Worm (Caenorhabditis elegans) whole organism, late embryonic: ENCODE data around the gene vglu-3.
A peak's percentile ranks its signal among the peaks of the same experiment; 100 is the strongest.

Experiments
- F13H6.1 ChIP-seq: sonication (generic microtip); optimal IDR thresholded peaks from 2 replicates; lab custom pipeline; 2016; ENCODE audit warnings: missing genetic modification characterization, missing compliant biosample characterization
- Y22D7AL.16 ChIP-seq: sonication (generic microtip); optimal IDR thresholded peaks from 2 replicates; lab custom pipeline; 2016; ENCODE audit warnings: missing genetic modification characterization, missing compliant biosample characterization
- ama-1 ChIP-seq: fragments of 150-350 bp; optimal IDR thresholded peaks from 2 replicates; lab custom pipeline; 2014
- ceh-18 ChIP-seq: sonication (generic microtip); optimal IDR thresholded peaks from 2 replicates; lab custom pipeline; 2016; ENCODE audit warnings: missing genetic modification characterization, missing compliant biosample characterization
- ceh-19 ChIP-seq: fragments of 200-800 bp; sonication (Bioruptor generic); optimal IDR thresholded peaks from 2 replicates; lab custom pipeline; 2018; ENCODE audit warnings: mild to moderate bottlenecking, missing genetic modification characterization, missing compliant biosample characterization
- ceh-24 ChIP-seq: sonication (generic microtip); optimal IDR thresholded peaks from 2 replicates; lab custom pipeline; 2016; ENCODE audit warnings: mild to moderate bottlenecking, missing genetic modification characterization, missing compliant biosample characterization
- ceh-30 ChIP-seq: fragments of 150-350 bp; optimal IDR thresholded peaks from 2 replicates; lab custom pipeline; 2014; ENCODE audit warnings: missing biosample characterization, missing genetic modification characterization
- ceh-48 ChIP-seq: sonication (generic microtip); optimal IDR thresholded peaks from 2 replicates; lab custom pipeline; 2016; ENCODE audit warnings: missing genetic modification characterization, inconsistent platforms, missing compliant biosample characterization
- ceh-6 ChIP-seq: fragments of 200-800 bp; sonication (Bioruptor generic); optimal IDR thresholded peaks from 2 replicates; lab custom pipeline; 2018; ENCODE audit warnings: mild to moderate bottlenecking, missing genetic modification characterization, missing compliant biosample characterization
- ceh-9 ChIP-seq: sonication (generic microtip); optimal IDR thresholded peaks from 2 replicates; lab custom pipeline; 2016; ENCODE audit warnings: mild to moderate bottlenecking, missing genetic modification characterization, inconsistent platforms, missing compliant biosample characterization
- dve-1 ChIP-seq: sonication (generic microtip); optimal IDR thresholded peaks from 2 replicates; lab custom pipeline; 2017; ENCODE audit warnings: antibody characterized with exemption, mild to moderate bottlenecking, missing genetic modification characterization, missing compliant biosample characterization
- elt-2 ChIP-seq: sonication (generic microtip); optimal IDR thresholded peaks from 2 replicates; lab custom pipeline; 2016; ENCODE audit warnings: missing genetic modification reagents, missing genetic modification characterization, missing compliant biosample characterization
- ets-4 ChIP-seq: sonication (generic microtip); optimal IDR thresholded peaks from 2 replicates; lab custom pipeline; 2016; ENCODE audit warnings: missing genetic modification characterization, missing compliant biosample characterization
- eyg-1 ChIP-seq: sonication (generic microtip); optimal IDR thresholded peaks from 2 replicates; lab custom pipeline; 2016; ENCODE audit warnings: missing genotype, missing genetic modification characterization, missing compliant biosample characterization
- hlh-15 ChIP-seq: sonication (generic microtip); optimal IDR thresholded peaks from 2 replicates; lab custom pipeline; 2016; ENCODE audit warnings: missing genetic modification characterization, missing compliant biosample characterization
- hlh-6 ChIP-seq: sonication (generic microtip); optimal IDR thresholded peaks from 2 replicates; lab custom pipeline; 2016; ENCODE audit warnings: missing genotype, missing genetic modification characterization, missing compliant biosample characterization
- hlh-8 ChIP-seq: sonication (generic microtip); optimal IDR thresholded peaks from 2 replicates; lab custom pipeline; 2016; ENCODE audit warnings: missing genotype, missing genetic modification characterization, missing compliant biosample characterization
- lin-11 ChIP-seq: fragments of 200-800 bp; sonication (Bioruptor generic); optimal IDR thresholded peaks from 2 replicates; lab custom pipeline; 2018; ENCODE audit warnings: mild to moderate bottlenecking, missing genetic modification characterization, missing compliant biosample characterization
- nfya-1 ChIP-seq: sonication (generic microtip); optimal IDR thresholded peaks from 2 replicates; lab custom pipeline; 2017; ENCODE audit warnings: missing genetic modification characterization, mild to moderate bottlenecking, missing compliant biosample characterization, antibody characterized with exemption, moderate library complexity
- pag-3 ChIP-seq: sonication (generic microtip); optimal IDR thresholded peaks from 2 replicates; lab custom pipeline; 2016; ENCODE audit warnings: missing compliant biosample characterization, missing genetic modification characterization, borderline replicate concordance
- pha-4 ChIP-seq: fragments of 150-350 bp; optimal IDR thresholded peaks from 2 replicates; lab custom pipeline; 2018; ENCODE audit warnings: missing biosample characterization, missing genetic modification reagents, missing genetic modification characterization
- pqm-1 ChIP-seq: sonication (generic microtip); optimal IDR thresholded peaks from 2 replicates; lab custom pipeline; 2016; ENCODE audit warnings: missing genetic modification characterization, missing compliant biosample characterization
- rnt-1 ChIP-seq: sonication (generic microtip); optimal IDR thresholded peaks from 2 replicates; lab custom pipeline; 2016; ENCODE audit warnings: missing genetic modification characterization, missing compliant biosample characterization
- sdc-2 ChIP-seq: sonication (generic microtip); optimal IDR thresholded peaks from 2 replicates; lab custom pipeline; 2016; ENCODE audit warnings: missing genotype, missing genetic modification characterization, missing compliant biosample characterization
- sox-2 ChIP-seq: fragments of 200-800 bp; sonication (Bioruptor generic); IDR thresholded peaks from 2 replicates; pipeline ENCODE4 v1.3.6; 2022; ENCODE audit warnings: missing genetic modification reagents, missing genetic modification characterization, missing compliant biosample characterization
- tbx-2 ChIP-seq: sonication (generic microtip); optimal IDR thresholded peaks from 2 replicates; lab custom pipeline; 2016; ENCODE audit warnings: missing genetic modification characterization, missing compliant biosample characterization
- tbx-7 ChIP-seq: sonication (generic microtip); optimal IDR thresholded peaks from 2 replicates; lab custom pipeline; 2016; ENCODE audit warnings: missing genotype, missing genetic modification characterization, missing compliant biosample characterization
- unc-3 ChIP-seq, 2 experiments: fragments of 200-800 bp in 1 of 2; sonication (Bioruptor generic) in 1 of 2; sonication (generic microtip) in 1 of 2; conservative IDR thresholded peaks in 1 of 2; optimal IDR thresholded peaks in 1 of 2; 2 replicates each; pipeline versions ENCODE4 v1.3.6 to Lab custom; 2016 to 2022; ENCODE audit warnings: missing compliant biosample characterization in 2 of 2, missing genetic modification characterization in 2 of 2, missing genetic modification reagents in 1 of 2
- unc-86 ChIP-seq: sonication (generic microtip); optimal IDR thresholded peaks from 2 replicates; lab custom pipeline; 2016; ENCODE audit warnings: missing genetic modification characterization, missing compliant biosample characterization
- ztf-16 ChIP-seq: sonication (generic microtip); optimal IDR thresholded peaks from 2 replicates; lab custom pipeline; 2017; ENCODE audit warnings: missing genetic modification characterization, missing compliant biosample characterization

Gene vglu-3

ce11 chrIII:10328565-10329541, 28.7 kb downstream of the vglu-3 start:
- no peak for TF ChIP-seq ceh-24 (tag; lab: Kevin White, UChicago)
- no peak for TF ChIP-seq Y22D7AL.16 (tag; lab: Kevin White, UChicago)
- no peak for TF ChIP-seq pha-4 (tag; lab: Kevin White, UChicago)
- no peak for TF ChIP-seq sdc-2 (tag; lab: Kevin White, UChicago)
- no peak for TF ChIP-seq ceh-19 (GFP tag; lab: Kevin White, UChicago)
- TF ChIP-seq sox-2 (GFP tag; lab: Robert Waterston, UW): 0 out of 2 replicates have a peak, but pooled peaks have one; percentile 13
- TF ChIP-seq ceh-18 (tag; lab: Kevin White, UChicago): no peak
- no peak for TF ChIP-seq tbx-2 (tag; lab: Kevin White, UChicago)
- no peak for TF ChIP-seq F13H6.1
- no peak for TF ChIP-seq ets-4 (tag; lab: Kevin White, UChicago)
- no peak for TF ChIP-seq ceh-9
- TF ChIP-seq nfya-1 (tag; lab: Kevin White, UChicago): peak; percentile 2
- no peak for TF ChIP-seq ceh-6
- no peak for TF ChIP-seq hlh-8 (tag; lab: Kevin White, UChicago)
- no peak for TF ChIP-seq rnt-1 (tag; lab: Kevin White, UChicago)
- TF ChIP-seq eyg-1 (tag; lab: Kevin White, UChicago): no peak
- TF ChIP-seq, all 69 proteins: peak for 2

- TF ChIP-seq pag-3 (tag; lab: Kevin White, UChicago): no peak
- TF ChIP-seq hlh-6 (tag; lab: Kevin White, UChicago): no peak
- TF ChIP-seq elt-2 (tag; lab: Kevin White, UChicago): peak; percentile 52
Measured at ce11 chrIII:10329811-10330210, 29.6 kb downstream of the vglu-3 start.

- TF ChIP-seq hlh-8 (tag; lab: Kevin White, UChicago): no peak
- no peak for TF ChIP-seq pha-4 (tag; lab: Kevin White, UChicago)
- TF ChIP-seq unc-3 (GFP tag; conservative IDR thresholded peaks at IDR 0.05; lab: Robert Waterston, UW): no peak
- TF ChIP-seq unc-3 (tag; optimal IDR thresholded peaks at IDR 0.05; lab: Kevin White, UChicago): no peak
Measured at ce11 chrIII:10330372-10331062, 30.3 kb downstream of the vglu-3 start, which contains the start of gene nex-2. nex-2 (minus strand) TSS chrIII:10330422.

ce11 chrIII:10331232-10331631, 31.1 kb downstream of the vglu-3 start:
- TF ChIP-seq lin-11 (tag; lab: Kevin White, UChicago) (no peak), ama-1 (lab: Kevin White, UChicago) (no peak), pha-4 (tag; lab: Kevin White, UChicago) (no peak), ceh-24 (tag; lab: Kevin White, UChicago) (no peak), unc-3 (GFP tag; conservative IDR thresholded peaks at IDR 0.05; lab: Robert Waterston, UW) (no peak), unc-3 (tag; optimal IDR thresholded peaks at IDR 0.05; lab: Kevin White, UChicago) (no peak), hlh-15 (tag; lab: Kevin White, UChicago) (no peak), ztf-16 (tag; lab: Kevin White, UChicago) (no peak), tbx-7 (no peak)

ce11 chrIII:10332560-10332959, 32.4 kb downstream of the vglu-3 start, which contains the start of gene T07C4.12:
T07C4.12 (minus strand) TSS chrIII:10332660.
- no peak for TF ChIP-seq ets-4 (tag; lab: Kevin White, UChicago)
- TF ChIP-seq sox-2 (GFP tag; lab: Robert Waterston, UW): no peak
- TF ChIP-seq unc-86 (tag; lab: Kevin White, UChicago): no peak
- no peak for TF ChIP-seq hlh-8 (tag; lab: Kevin White, UChicago)
- TF ChIP-seq dve-1: no peak
- TF ChIP-seq ceh-48 (tag; lab: Kevin White, UChicago): no peak
- no peak for TF ChIP-seq pqm-1 (tag; lab: Kevin White, UChicago)
- no peak for TF ChIP-seq F13H6.1
- TF ChIP-seq pag-3 (tag; lab: Kevin White, UChicago): no peak
- no peak for TF ChIP-seq lin-11 (tag; lab: Kevin White, UChicago)
- TF ChIP-seq ceh-30: no peak
- TF ChIP-seq, all 69 proteins: peak for 0
